Worm (Caenorhabditis elegans) whole organism, L1 larva: Measurements from ENCODE around the gene C04E12.2.
"Not testable (repeated sequence)": the region's sequence is repeated elsewhere in the genome, so short reads cannot be mapped to it uniquely, and the experiment has no call there.

Experiments
- C34B4.2 ChIP-seq: sonication (generic microtip); optimal IDR thresholded peaks from 2 replicates; lab custom pipeline; 2017; ENCODE audit warnings: mild to moderate bottlenecking, missing genetic modification characterization, missing compliant biosample characterization
- ceh-90 ChIP-seq: sonication (generic microtip); optimal IDR thresholded peaks from 2 replicates; lab custom pipeline; 2016; ENCODE audit warnings: missing genetic modification characterization, missing compliant biosample characterization
- elt-2 ChIP-seq: sonication (generic microtip); optimal IDR thresholded peaks from 2 replicates; lab custom pipeline; 2016; ENCODE audit warnings: missing genetic modification characterization, mild to moderate bottlenecking, inconsistent platforms, missing compliant biosample characterization, missing genetic modification reagents
- fkh-10 ChIP-seq: sonication (generic microtip); optimal IDR thresholded peaks from 2 replicates; lab custom pipeline; 2017; ENCODE audit warnings: missing biosample characterization, missing genetic modification reagents, missing genetic modification characterization
- jun-1 ChIP-seq: fragments of 150-350 bp; optimal IDR thresholded peaks from 2 replicates; lab custom pipeline; 2014; ENCODE audit warnings: missing biosample characterization, missing genetic modification reagents, missing genetic modification characterization
- lin-13 ChIP-seq: fragments of 150-350 bp; optimal IDR thresholded peaks from 2 replicates; lab custom pipeline; 2014; ENCODE audit warnings: missing biosample characterization, missing genetic modification reagents, missing genetic modification characterization
- mab-9 ChIP-seq: fragments of 200-800 bp; sonication (Bioruptor generic); IDR thresholded peaks from 2 replicates; pipeline ENCODE4 v1.3.6; 2022; ENCODE audit warnings: missing genetic modification reagents, missing genetic modification characterization, missing compliant biosample characterization
- nhr-28 ChIP-seq: fragments of 150-350 bp; optimal IDR thresholded peaks from 2 replicates; lab custom pipeline; 2014; ENCODE audit warnings: missing biosample characterization, missing genetic modification characterization
- nhr-71 ChIP-seq: sonication (generic microtip); optimal IDR thresholded peaks from 2 replicates; lab custom pipeline; 2016; ENCODE audit warnings: mild to moderate bottlenecking, missing genetic modification characterization, moderate library complexity, missing compliant biosample characterization
- nhr-77 ChIP-seq: fragments of 150-350 bp; optimal IDR thresholded peaks from 2 replicates; lab custom pipeline; 2014; ENCODE audit warnings: missing biosample characterization, missing genetic modification characterization
- nhr-84 ChIP-seq: sonication (generic microtip); optimal IDR thresholded peaks from 2 replicates; lab custom pipeline; 2017; ENCODE audit warnings: missing biosample characterization, missing genetic modification characterization
- pqm-1 ChIP-seq: sonication (generic microtip); optimal IDR thresholded peaks from 3 replicates; lab custom pipeline; 2017; ENCODE audit warnings: missing biosample characterization, missing genetic modification characterization
- snpc-4 ChIP-seq: fragments of 150-350 bp; optimal IDR thresholded peaks from 2 replicates; lab custom pipeline; 2014; ENCODE audit warnings: missing biosample characterization, missing genetic modification characterization
- unc-130 ChIP-seq: fragments of 150-350 bp; optimal IDR thresholded peaks from 2 replicates; lab custom pipeline; 2017; ENCODE audit warnings: missing biosample characterization, missing genetic modification characterization, inconsistent platforms

ce11 chrV:3367773-3368172, at the start of gene C04E12.2:
- TF ChIP-seq C34B4.2 (tag; lab: Kevin White, UChicago); nhr-28 (tag; lab: Kevin White, UChicago); elt-2; ceh-90 (tag; lab: Kevin White, UChicago); fkh-10 (GFP tag; lab: Kevin White, UChicago); nhr-77 (tag; lab: Kevin White, UChicago); lin-13 (GFP tag; lab: Kevin White, UChicago); unc-130; nhr-84; nhr-71 (tag; lab: Kevin White, UChicago); snpc-4 (tag; lab: Kevin White, UChicago); mab-9 (GFP tag; lab: Robert Waterston, UW); pqm-1 (tag; lab: Kevin White, UChicago); jun-1 (tag; lab: Kevin White, UChicago): not testable (repeated sequence)
